Worm (Caenorhabditis elegans) whole organism, late embryonic: ENCODE results near the gene best-2.
A peak's percentile ranks its signal among the peaks of the same experiment; 100 is the strongest.

Experiments used
- F13H6.1 ChIP-seq: sonication (generic microtip); optimal IDR thresholded peaks from 2 replicates; lab custom pipeline; 2016; ENCODE audit warnings: missing genetic modification characterization, missing compliant biosample characterization
- K02D7.2 ChIP-seq: sonication (generic microtip); optimal IDR thresholded peaks from 2 replicates; lab custom pipeline; 2017; ENCODE audit warnings: mild to moderate bottlenecking, missing genetic modification characterization, missing compliant biosample characterization
- T23F11.4 ChIP-seq: fragments of 200-800 bp; sonication (Bioruptor generic); optimal IDR thresholded peaks from 2 replicates; lab custom pipeline; 2018; ENCODE audit warnings: mild to moderate bottlenecking, missing genetic modification characterization, missing compliant biosample characterization
- ahr-1 ChIP-seq: sonication (generic microtip); optimal IDR thresholded peaks from 2 replicates; lab custom pipeline; 2016; ENCODE audit warnings: missing genetic modification characterization, missing compliant biosample characterization
- ceh-14 ChIP-seq: sonication (generic microtip); optimal IDR thresholded peaks from 2 replicates; lab custom pipeline; 2016; ENCODE audit warnings: missing genotype, missing genetic modification characterization, missing compliant biosample characterization
- ceh-22 ChIP-seq: sonication (generic microtip); optimal IDR thresholded peaks from 2 replicates; lab custom pipeline; 2017; ENCODE audit warnings: missing biosample characterization, missing genetic modification characterization
- ceh-31 ChIP-seq: sonication (generic microtip); optimal IDR thresholded peaks from 2 replicates; lab custom pipeline; 2016; ENCODE audit warnings: missing genetic modification characterization, missing compliant biosample characterization
- ceh-6 ChIP-seq: fragments of 200-800 bp; sonication (Bioruptor generic); optimal IDR thresholded peaks from 2 replicates; lab custom pipeline; 2018; ENCODE audit warnings: mild to moderate bottlenecking, missing genetic modification characterization, missing compliant biosample characterization
- dmd-4 ChIP-seq: sonication (generic microtip); optimal IDR thresholded peaks from 2 replicates; lab custom pipeline; 2016; ENCODE audit warnings: borderline replicate concordance, missing genetic modification characterization, missing compliant biosample characterization
- dve-1 ChIP-seq: sonication (generic microtip); optimal IDR thresholded peaks from 2 replicates; lab custom pipeline; 2017; ENCODE audit warnings: antibody characterized with exemption, mild to moderate bottlenecking, missing genetic modification characterization, missing compliant biosample characterization
- elt-4 ChIP-seq: sonication (generic microtip); optimal IDR thresholded peaks from 2 replicates; lab custom pipeline; 2016; ENCODE audit warnings: missing genetic modification characterization, missing compliant biosample characterization
- ets-4 ChIP-seq: sonication (generic microtip); optimal IDR thresholded peaks from 2 replicates; lab custom pipeline; 2016; ENCODE audit warnings: missing genetic modification characterization, missing compliant biosample characterization
- fax-1 ChIP-seq: sonication (generic microtip); optimal IDR thresholded peaks from 2 replicates; lab custom pipeline; 2016; ENCODE audit warnings: missing genotype, missing genetic modification characterization, missing compliant biosample characterization
- fkh-10 ChIP-seq: fragments of 150-350 bp; optimal IDR thresholded peaks from 2 replicates; lab custom pipeline; 2014; ENCODE audit warnings: missing biosample characterization, missing genetic modification reagents, missing genetic modification characterization
- hlh-6 ChIP-seq: sonication (generic microtip); optimal IDR thresholded peaks from 2 replicates; lab custom pipeline; 2016; ENCODE audit warnings: missing genotype, missing genetic modification characterization, missing compliant biosample characterization
- hlh-8 ChIP-seq: sonication (generic microtip); optimal IDR thresholded peaks from 2 replicates; lab custom pipeline; 2016; ENCODE audit warnings: missing genotype, missing genetic modification characterization, missing compliant biosample characterization
- lin-11 ChIP-seq: fragments of 200-800 bp; sonication (Bioruptor generic); optimal IDR thresholded peaks from 2 replicates; lab custom pipeline; 2018; ENCODE audit warnings: mild to moderate bottlenecking, missing genetic modification characterization, missing compliant biosample characterization
- mec-3 ChIP-seq: sonication (generic microtip); optimal IDR thresholded peaks from 2 replicates; lab custom pipeline; 2016; ENCODE audit warnings: borderline replicate concordance, missing genetic modification characterization, missing compliant biosample characterization
- npax-4 ChIP-seq: sonication (generic microtip); optimal IDR thresholded peaks from 2 replicates; lab custom pipeline; 2016; ENCODE audit warnings: missing genetic modification characterization, missing compliant biosample characterization
- pqm-1 ChIP-seq: sonication (generic microtip); optimal IDR thresholded peaks from 2 replicates; lab custom pipeline; 2016; ENCODE audit warnings: missing genetic modification characterization, missing compliant biosample characterization
- pros-1 ChIP-seq: fragments of 150-350 bp; optimal IDR thresholded peaks from 2 replicates; lab custom pipeline; 2014; ENCODE audit warnings: missing biosample characterization, missing genetic modification reagents, missing genetic modification characterization
- ref-2 ChIP-seq: sonication (generic microtip); optimal IDR thresholded peaks from 2 replicates; lab custom pipeline; 2016; ENCODE audit warnings: missing genetic modification characterization, missing compliant biosample characterization
- rnt-1 ChIP-seq: sonication (generic microtip); optimal IDR thresholded peaks from 2 replicates; lab custom pipeline; 2016; ENCODE audit warnings: missing genetic modification characterization, missing compliant biosample characterization
- sdc-2 ChIP-seq: sonication (generic microtip); optimal IDR thresholded peaks from 2 replicates; lab custom pipeline; 2016; ENCODE audit warnings: missing genotype, missing genetic modification characterization, missing compliant biosample characterization
- sox-4 ChIP-seq: sonication (generic microtip); optimal IDR thresholded peaks from 2 replicates; lab custom pipeline; 2017; ENCODE audit warnings: mild to moderate bottlenecking, missing genetic modification characterization, inconsistent platforms, missing compliant biosample characterization
- syd-9 ChIP-seq: sonication (generic microtip); optimal IDR thresholded peaks from 2 replicates; lab custom pipeline; 2016; ENCODE audit warnings: mild to moderate bottlenecking, missing genetic modification characterization, moderate library complexity, missing compliant biosample characterization
- tbx-7 ChIP-seq: sonication (generic microtip); optimal IDR thresholded peaks from 2 replicates; lab custom pipeline; 2016; ENCODE audit warnings: missing genotype, missing genetic modification characterization, missing compliant biosample characterization
- unc-42 ChIP-seq: sonication (generic microtip); optimal IDR thresholded peaks from 2 replicates; lab custom pipeline; 2016; ENCODE audit warnings: missing genotype, missing genetic modification characterization, missing compliant biosample characterization
- unc-55 ChIP-seq: sonication (generic microtip); optimal IDR thresholded peaks from 2 replicates; lab custom pipeline; 2017; ENCODE audit warnings: missing biosample characterization, missing genetic modification reagents, missing genetic modification characterization

best-2 gene

ce11 chrIV:13068451-13068850, 44.4 kb downstream of the best-2 start, which contains the start of gene scl-6:
scl-6 (plus strand) TSS chrIV:13068751.
- TF ChIP-seq mec-3 (no peak), ahr-1 (tag; lab: Kevin White, UChicago) (no peak), ceh-31 (no peak), lin-11 (tag; lab: Kevin White, UChicago) (no peak), T23F11.4 (GFP tag; lab: Kevin White, UChicago) (no peak), hlh-6 (no peak), ets-4 (tag; lab: Kevin White, UChicago) (no peak), F13H6.1 (tag; lab: Kevin White, UChicago) (no peak), pqm-1 (tag; lab: Kevin White, UChicago) (no peak)

ce11 chrIV:13067200-13067599, 45.7 kb downstream of the best-2 start, which contains the start of gene col-131:
col-131 (minus strand) TSS chrIV:13067300.
- TF ChIP-seq fkh-10 (GFP tag; lab: Kevin White, UChicago) (no peak), tbx-7 (tag; lab: Kevin White, UChicago) (no peak), ceh-6 (GFP tag; lab: Kevin White, UChicago) (no peak), mec-3 (no peak), F13H6.1 (tag; lab: Kevin White, UChicago) (no peak), sdc-2 (tag; lab: Kevin White, UChicago) (no peak), sox-4 (tag; lab: Kevin White, UChicago) (no peak), ceh-14 (tag; lab: Kevin White, UChicago) (no peak), syd-9 (tag; lab: Kevin White, UChicago) (no peak), dve-1 (tag; lab: Kevin White, UChicago) (no peak), ceh-22 (tag; lab: Kevin White, UChicago) (no peak), fax-1 (tag; lab: Kevin White, UChicago) (no peak), npax-4 (tag; lab: Kevin White, UChicago) (no peak), rnt-1 (tag; lab: Kevin White, UChicago) (no peak), unc-55 (GFP tag; lab: Kevin White, UChicago) (no peak), unc-42 (no peak), hlh-8 (tag; lab: Kevin White, UChicago) (no peak), ceh-31 (no peak), K02D7.2 (tag; lab: Kevin White, UChicago) (no peak)

- TF ChIP-seq ceh-31, result no peak
- peak; percentile 37 for TF ChIP-seq elt-4 (tag; lab: Kevin White, UChicago)
- TF ChIP-seq, all 69 proteins: peak for 1
These were observed 46.8 kb downstream of the best-2 start for ce11 chrIV:13066044-13066443.

- no peak for TF ChIP-seq dmd-4 (tag; lab: Kevin White, UChicago)
- no peak for TF ChIP-seq pros-1
- TF ChIP-seq ref-2 (tag; lab: Kevin White, UChicago), result no peak
These were observed 49.2 kb downstream of the best-2 start, which contains the start of gene scl-5 for ce11 chrIV:13063714-13064113. scl-5 (plus strand) TSS chrIV:13064014.
